Fruit fly (Drosophila melanogaster) S2 (cell line): ENCODE results near the gene Crz.

Experiments
- CG8478 ChIP-seq: fragments of >200 bp; optimal IDR thresholded peaks from 2 replicates; lab custom pipeline; 2018
- CTCF ChIP-seq, 2 experiments: fragments of >200 bp; optimal IDR thresholded peaks; 2 replicates each; lab custom pipeline; 2018

dm6 chr3R:14302128-14302527 lies 12.5 kb upstream of the Crz start, which contains the start of gene IFT54:
- TF ChIP-seq CTCF (optimal IDR thresholded peaks at IDR 0.05; lab: Kevin White, UChicago) (no peak), CG8478 (lab: Kevin White, UChicago) (no peak)
